Fruit fly (Drosophila melanogaster) whole organism, embryonic: ENCODE results near the gene UQCR-Q.

ENCODE experiments used
- CG10267 ChIP-seq: fragments of 200-800 bp; sonication (Bioruptor generic); optimal IDR thresholded peaks from 2 replicates; lab custom pipeline; 2018; ENCODE audit warnings: missing biosample characterization, mild to moderate bottlenecking, missing genetic modification characterization, moderate library complexity
- CG10366 ChIP-seq: fragments of 200-800 bp; sonication (Bioruptor generic); IDR thresholded peaks from 2 replicates; pipeline ENCODE4 v1.3.6; 2022; ENCODE audit warnings: missing biosample characterization, missing genetic modification characterization
- CG10565 ChIP-seq: fragments of 200-800 bp; sonication (Bioruptor generic); optimal IDR thresholded peaks from 3 replicates; lab custom pipeline; 2016; ENCODE audit warnings: missing biosample characterization, mild to moderate bottlenecking, missing genetic modification characterization
- CG11456 ChIP-seq: fragments of 200-800 bp; sonication (Bioruptor generic); IDR thresholded peaks from 3 replicates; pipeline ENCODE4 v1.3.6; 2022; ENCODE audit warnings: missing biosample characterization, missing genetic modification characterization
- CG11723 ChIP-seq: fragments of 200-800 bp; sonication (Bioruptor generic); optimal IDR thresholded peaks from 2 replicates; lab custom pipeline; 2017; ENCODE audit warnings: missing biosample characterization, mild to moderate bottlenecking, missing genetic modification characterization
- CG14667 ChIP-seq: fragments of 200-800 bp; sonication (Bioruptor generic); IDR thresholded peaks from 2 replicates; pipeline ENCODE4 v1.3.6; 2022; ENCODE audit warnings: missing biosample characterization, missing genetic modification characterization
- CG14965 ChIP-seq: fragments of 200-800 bp; sonication (Bioruptor generic); optimal IDR thresholded peaks from 2 replicates; lab custom pipeline; 2016; ENCODE audit warnings: missing biosample characterization, missing genetic modification characterization, borderline replicate concordance
- CG15269 ChIP-seq: fragments of 200-800 bp; sonication (Bioruptor generic); optimal IDR thresholded peaks from 2 replicates; lab custom pipeline; 2018; ENCODE audit warnings: missing biosample characterization, mild to moderate bottlenecking, missing genetic modification characterization, moderate library complexity
- CG17829 ChIP-seq: fragments of 200-800 bp; optimal IDR thresholded peaks from 2 replicates; lab custom pipeline; 2019; ENCODE audit warnings: missing biosample characterization, mild to moderate bottlenecking, missing genetic modification characterization, moderate library complexity
- CG17912 ChIP-seq: fragments of 200-800 bp; sonication (Bioruptor generic); optimal IDR thresholded peaks from 2 replicates; lab custom pipeline; 2018; ENCODE audit warnings: missing biosample characterization, mild to moderate bottlenecking, missing genetic modification characterization
- CG2202 ChIP-seq: fragments of 200-800 bp; sonication (Bioruptor generic); optimal IDR thresholded peaks from 2 replicates; lab custom pipeline; 2018; ENCODE audit warnings: missing biosample characterization, mild to moderate bottlenecking, missing genetic modification characterization
- CG30431 ChIP-seq: fragments of 200-800 bp; sonication (Bioruptor generic); optimal IDR thresholded peaks from 2 replicates; lab custom pipeline; 2017; ENCODE audit warnings: missing biosample characterization, missing genetic modification characterization
- CG4360 ChIP-seq: fragments of 200-800 bp; sonication (Bioruptor generic); IDR thresholded peaks from 2 replicates; pipeline ENCODE4 v1.3.6; 2022; ENCODE audit warnings: missing biosample characterization, missing genetic modification characterization
- CG5245 ChIP-seq: fragments of 200-800 bp; sonication (Bioruptor generic); optimal IDR thresholded peaks from 3 replicates; lab custom pipeline; 2016; ENCODE audit warnings: missing biosample characterization, missing genetic modification characterization
- CG6683 ChIP-seq: fragments of 200-800 bp; sonication (Bioruptor generic); optimal IDR thresholded peaks from 2 replicates; lab custom pipeline; 2017; ENCODE audit warnings: missing biosample characterization, mild to moderate bottlenecking, missing genetic modification characterization, missing genetic modification reagents
- CG6791 ChIP-seq: fragments of 200-800 bp; sonication (Bioruptor generic); IDR thresholded peaks from 3 replicates; pipeline ENCODE4 v1.3.6; 2022; ENCODE audit warnings: missing biosample characterization, missing genetic modification characterization; ENCODE audit not compliant: partially characterized antibody
- CG7745 ChIP-seq: fragments of 200-800 bp; sonication (Bioruptor generic); optimal IDR thresholded peaks from 2 replicates; lab custom pipeline; 2018; ENCODE audit warnings: missing biosample characterization, mild to moderate bottlenecking, missing genetic modification characterization, moderate library complexity
- CG9876 ChIP-seq: fragments of 200-800 bp; sonication (Bioruptor generic); optimal IDR thresholded peaks from 2 replicates; lab custom pipeline; 2016; ENCODE audit warnings: missing biosample characterization, missing genetic modification characterization
- D ChIP-seq, 2 experiments: fragments of 200-800 bp in 1 of 2; fragments of >200 bp in 1 of 2; sonication (Bioruptor generic) in 1 of 2; optimal IDR thresholded peaks; 2 replicates in 1 of 2; 3 replicates in 1 of 2; lab custom pipeline; 2017; ENCODE audit warnings: mild to moderate bottlenecking in 1 of 2, missing biosample characterization in 1 of 2, missing genetic modification characterization in 1 of 2, missing genetic modification reagents in 1 of 2
- Dref ChIP-seq: fragments of 200-800 bp; sonication (Bioruptor generic); IDR thresholded peaks from 2 replicates; pipeline ENCODE4 v1.3.6; 2022; ENCODE audit warnings: missing biosample characterization, missing genetic modification characterization
- GATAe ChIP-seq: fragments of 200-800 bp; sonication (Bioruptor generic); conservative IDR thresholded peaks from 2 replicates; pipeline ENCODE4 v1.3.6; 2022; ENCODE audit warnings: missing biosample characterization, missing genetic modification characterization
- MBD-R2 ChIP-seq: fragments of 200-800 bp; sonication (Bioruptor generic); IDR thresholded peaks from 2 replicates; pipeline ENCODE4 v1.3.6; 2022; ENCODE audit warnings: missing biosample characterization, missing genetic modification characterization
- NC2β ChIP-seq: fragments of 200-800 bp; sonication (Bioruptor generic); optimal IDR thresholded peaks from 2 replicates; lab custom pipeline; 2016; ENCODE audit warnings: missing biosample characterization, missing genetic modification characterization
- Nf-YC ChIP-seq: fragments of 200-800 bp; optimal IDR thresholded peaks from 3 replicates; lab custom pipeline; 2019; ENCODE audit warnings: missing biosample characterization, mild to moderate bottlenecking, missing genetic modification characterization, moderate library complexity
- PHDP ChIP-seq: fragments of 200-800 bp; sonication (Bioruptor generic); optimal IDR thresholded peaks from 3 replicates; lab custom pipeline; 2018; ENCODE audit warnings: missing biosample characterization, mild to moderate bottlenecking, missing genetic modification characterization, moderate library complexity
- Ravus ChIP-seq: fragments of 200-800 bp; sonication (Bioruptor generic); IDR thresholded peaks from 2 replicates; pipeline ENCODE4 v1.3.6; 2022; ENCODE audit warnings: missing biosample characterization, missing genetic modification characterization
- Sry-δ ChIP-seq: fragments of 200-800 bp; sonication (Bioruptor generic); optimal IDR thresholded peaks from 2 replicates; lab custom pipeline; 2016; ENCODE audit warnings: missing biosample characterization, missing genetic modification characterization
- Ssrp ChIP-seq: fragments of 200-800 bp; sonication (Bioruptor generic); optimal IDR thresholded peaks from 2 replicates; lab custom pipeline; 2018; ENCODE audit warnings: missing biosample characterization, mild to moderate bottlenecking, missing genetic modification characterization, moderate library complexity
- al ChIP-seq: fragments of 200-800 bp; sonication (Bioruptor generic); IDR thresholded peaks from 2 replicates; pipeline ENCODE4 v1.3.6; 2022; ENCODE audit warnings: missing biosample characterization, missing genetic modification characterization
- btn ChIP-seq: fragments of 200-800 bp; sonication (Bioruptor generic); optimal IDR thresholded peaks from 2 replicates; lab custom pipeline; 2016; ENCODE audit warnings: missing biosample characterization, missing genetic modification characterization
- chm ChIP-seq: fragments of 200-800 bp; sonication (Bioruptor generic); IDR thresholded peaks from 2 replicates; pipeline ENCODE4 v1.3.6; 2022; ENCODE audit warnings: missing biosample characterization, missing genetic modification characterization
- corto ChIP-seq: fragments of 200-800 bp; sonication (Bioruptor generic); optimal IDR thresholded peaks from 2 replicates; lab custom pipeline; 2016; ENCODE audit warnings: missing biosample characterization, mild to moderate bottlenecking, missing genetic modification characterization, moderate library complexity
- dpn ChIP-seq, 2 experiments: fragments of 200-800 bp; sonication (Bioruptor generic); optimal IDR thresholded peaks; 3 replicates each; lab custom pipeline; 2016; ENCODE audit warnings: missing biosample characterization in 2 of 2, missing genetic modification characterization in 2 of 2
- fd96Cb ChIP-seq: fragments of 200-800 bp; sonication (Bioruptor generic); optimal IDR thresholded peaks from 2 replicates; lab custom pipeline; 2018; ENCODE audit warnings: missing biosample characterization, mild to moderate bottlenecking, missing genetic modification characterization, moderate library complexity
- fu2 ChIP-seq: fragments of 200-800 bp; sonication (Bioruptor generic); optimal IDR thresholded peaks from 2 replicates; lab custom pipeline; 2016; ENCODE audit warnings: missing biosample characterization, missing genetic modification characterization
- gem ChIP-seq: fragments of 200-800 bp; sonication (Bioruptor generic); optimal IDR thresholded peaks from 2 replicates; lab custom pipeline; 2019; ENCODE audit warnings: missing biosample characterization, mild to moderate bottlenecking, missing genetic modification characterization, moderate library complexity
- gfzf ChIP-seq: fragments of 200-800 bp; sonication (Bioruptor generic); optimal IDR thresholded peaks from 2 replicates; lab custom pipeline; 2016; ENCODE audit warnings: missing biosample characterization, mild to moderate bottlenecking, missing genetic modification characterization, moderate library complexity
- hb ChIP-seq: fragments of 200-800 bp; sonication (Bioruptor generic); IDR thresholded peaks from 3 replicates; pipeline ENCODE4 v1.3.6; 2022; ENCODE audit warnings: missing biosample characterization, missing genetic modification characterization; ENCODE audit not compliant: partially characterized antibody
- klu ChIP-seq: fragments of 200-800 bp; sonication (Bioruptor generic); IDR thresholded peaks from 2 replicates; pipeline ENCODE4 v1.3.6; 2022; ENCODE audit warnings: missing biosample characterization, missing genetic modification characterization
- mirr ChIP-seq: fragments of 200-800 bp; sonication (Bioruptor generic); optimal IDR thresholded peaks from 3 replicates; lab custom pipeline; 2018; ENCODE audit warnings: missing biosample characterization, mild to moderate bottlenecking, missing genetic modification characterization
- oc ChIP-seq: fragments of 200-800 bp; sonication (Bioruptor generic); optimal IDR thresholded peaks from 2 replicates; lab custom pipeline; 2018; ENCODE audit warnings: missing biosample characterization, mild to moderate bottlenecking, missing genetic modification characterization, moderate library complexity
- pnt ChIP-seq: fragments of 200-800 bp; sonication (Bioruptor generic); optimal IDR thresholded peaks from 3 replicates; lab custom pipeline; 2016; ENCODE audit warnings: missing biosample characterization, missing genetic modification characterization
- ro ChIP-seq: fragments of 200-800 bp; sonication (Bioruptor generic); IDR thresholded peaks from 2 replicates; pipeline ENCODE4 v1.3.6; 2022; ENCODE audit warnings: missing biosample characterization, missing genetic modification characterization
- shn ChIP-seq: fragments of 200-800 bp; sonication (Bioruptor generic); optimal IDR thresholded peaks from 3 replicates; lab custom pipeline; 2016; ENCODE audit warnings: missing biosample characterization, missing genetic modification characterization
- slou ChIP-seq: fragments of 200-800 bp; sonication (Bioruptor generic); optimal IDR thresholded peaks from 3 replicates; lab custom pipeline; 2016; ENCODE audit warnings: missing biosample characterization, missing genetic modification characterization
- tx ChIP-seq: fragments of 200-800 bp; sonication (Bioruptor generic); optimal IDR thresholded peaks from 2 replicates; lab custom pipeline; 2016; ENCODE audit warnings: missing biosample characterization, missing genetic modification characterization
- usp ChIP-seq: fragments of >200 bp; optimal IDR thresholded peaks from 2 replicates; lab custom pipeline; 2017; ENCODE audit warnings: missing biosample characterization, missing genetic modification characterization
- vfl ChIP-seq: fragments of 200-800 bp; sonication (Bioruptor generic); optimal IDR thresholded peaks from 2 replicates; lab custom pipeline; 2016; ENCODE audit warnings: missing biosample characterization, missing genetic modification characterization
- vnd ChIP-seq: fragments of 200-800 bp; sonication (Bioruptor generic); IDR thresholded peaks from 3 replicates; pipeline ENCODE4 v1.3.6; 2022; ENCODE audit warnings: missing biosample characterization, missing genetic modification characterization; ENCODE audit not compliant: partially characterized antibody
- wdn ChIP-seq: fragments of 200-800 bp; sonication (Bioruptor generic); IDR thresholded peaks from 2 replicates; pipeline ENCODE4 v1.3.6; 2022; ENCODE audit warnings: missing biosample characterization, missing genetic modification characterization

UQCR-Q gene

dm6 chr3L:17425132-17425713 is 49.3 kb upstream of the UQCR-Q start, which contains the start of the genes Sec3 and COX7B:
Gene Sec3, minus strand, starts transcription at chr3L:17425217.
Gene COX7B, plus strand, starts transcription at chr3L:17425477.
- TF ChIP-seq hb (peak; percentile 76), CG10366 (peak; percentile 47), Ravus (GFP tag; lab: Robert Waterston, UW) (no peak), gfzf (GFP tag; lab: Kevin White, UChicago) (peak; percentile 82), btn (GFP tag; lab: Kevin White, UChicago) (peak; percentile 10), vfl (GFP tag; lab: Kevin White, UChicago) (peak; percentile 40), mirr (GFP tag; lab: Kevin White, UChicago) (peak; percentile 18), fu2 (GFP tag; lab: Kevin White, UChicago) (no peak), CG5245 (no peak), CG14667 (no peak), CG15269 (peak; percentile 63), slou (peak; percentile 37), PHDP (tag; lab: Kevin White, UChicago) (peak; percentile 66), usp (GFP tag; lab: Kevin White, UChicago) (no peak), CG10267 (tag; lab: Kevin White, UChicago) (peak; percentile 70), Dref (GFP tag; lab: Robert Waterston, UW) (peak; percentile 31; the same call in 1 of the 2 replicates), tx (GFP tag; lab: Kevin White, UChicago) (peak; percentile 47), pnt (GFP tag; lab: Kevin White, UChicago) (peak; percentile 28), CG7745 (tag; lab: Kevin White, UChicago) (no peak), shn (GFP tag; lab: Kevin White, UChicago) (peak; percentile 52), CG14965 (no peak), CG17829 (tag; lab: Kevin White, UChicago) (peak; percentile 79), MBD-R2 (GFP tag; lab: Robert Waterston, UW) (peak; percentile 88), CG10565 (no peak), oc (tag; lab: Kevin White, UChicago) (peak; percentile 64), CG6683 (peak; percentile 29), CG11456 (GFP tag; lab: Robert Waterston, UW) (no peak), CG4360 (no peak), dpn (GFP tag; optimal IDR thresholded peaks at IDR 0.05; lab: Kevin White, UChicago) (peak; percentile 72 to 78), Nf-YC (tag; lab: Kevin White, UChicago) (peak; percentile 72), CG9876 (GFP tag; lab: Kevin White, UChicago) (no peak), D (optimal IDR thresholded peaks at IDR 0.05; lab: Kevin White, UChicago) (no peak), D (GFP tag; optimal IDR thresholded peaks at IDR 0.05; lab: Kevin White, UChicago) (peak; percentile 30), GATAe (GFP tag; lab: Robert Waterston, UW) (no peak), klu (GFP tag; lab: Robert Waterston, UW) (peak; percentile 17; the same call in 1 of the 2 replicates), CG2202 (tag; lab: Kevin White, UChicago) (peak; percentile 7), gem (peak; percentile 75), Sry-δ (peak; percentile 88), ro (GFP tag; lab: Robert Waterston, UW) (no peak), CG11723 (GFP tag; lab: Kevin White, UChicago) (peak; percentile 22), CG17912 (GFP tag; lab: Kevin White, UChicago) (peak; percentile 20), NC2β (GFP tag; lab: Kevin White, UChicago) (peak; percentile 65), CG6791 (peak; percentile 73; the same call in 2 of the 3 replicates), corto (peak; percentile 23), chm (no peak), CG30431 (GFP tag; lab: Kevin White, UChicago) (peak; percentile 4), fd96Cb (tag; lab: Kevin White, UChicago) (peak; percentile 22), Ssrp (tag; lab: Kevin White, UChicago) (peak; percentile 51), wdn (peak; percentile 64), vnd (GFP tag; lab: Robert Waterston, UW) (peak; percentile 91), al (GFP tag; lab: Robert Waterston, UW) (peak; percentile 41; the same call in 1 of the 2 replicates)
